Fruit fly (Drosophila melanogaster) whole organism, pupa: ENCODE measurements around the gene CG16959.
A peak's percentile ranks its signal among the peaks of the same experiment; 100 is the strongest.

Source experiments
- CG13204 ChIP-seq: fragments of 200-800 bp; sonication (Bioruptor generic); optimal IDR thresholded peaks from 2 replicates; lab custom pipeline; 2018; ENCODE audit warnings: missing biosample characterization, mild to moderate bottlenecking, missing genetic modification characterization, moderate library complexity
- CG14655 ChIP-seq: fragments of 200-800 bp; sonication (Bioruptor generic); optimal IDR thresholded peaks from 3 replicates; lab custom pipeline; 2017; ENCODE audit warnings: mild to moderate bottlenecking, missing biosample characterization, missing genetic modification reagents, missing genetic modification characterization
- CG32121 ChIP-seq: fragments of 200-800 bp; sonication (Bioruptor generic); IDR thresholded peaks from 2 replicates; pipeline ENCODE4 v1.3.6; 2022; ENCODE audit warnings: missing biosample characterization, missing genetic modification characterization
- CG8159 ChIP-seq: fragments of 200-800 bp; sonication (Bioruptor generic); optimal IDR thresholded peaks from 3 replicates; lab custom pipeline; 2018; ENCODE audit warnings: missing biosample characterization, mild to moderate bottlenecking, missing genetic modification characterization, moderate library complexity
- CG8301 ChIP-seq: fragments of 200-800 bp; sonication (Bioruptor generic); optimal IDR thresholded peaks from 2 replicates; lab custom pipeline; 2018; ENCODE audit warnings: missing biosample characterization, mild to moderate bottlenecking, missing genetic modification characterization
- D1 ChIP-seq: fragments of 200-800 bp; sonication (Bioruptor generic); optimal IDR thresholded peaks from 2 replicates; lab custom pipeline; 2018; ENCODE audit warnings: missing biosample characterization, mild to moderate bottlenecking, missing genetic modification characterization, moderate library complexity
- Pif1A ChIP-seq: fragments of 200-800 bp; sonication (Bioruptor generic); optimal IDR thresholded peaks from 3 replicates; lab custom pipeline; 2016; ENCODE audit warnings: missing biosample characterization, missing genetic modification characterization
- Pif1B ChIP-seq: fragments of 200-800 bp; sonication (Bioruptor generic); optimal IDR thresholded peaks from 3 replicates; lab custom pipeline; 2016; ENCODE audit warnings: missing biosample characterization, missing genetic modification characterization
- Snoo ChIP-seq: fragments of 200-800 bp; sonication (Bioruptor generic); optimal IDR thresholded peaks from 3 replicates; lab custom pipeline; 2017; ENCODE audit warnings: missing biosample characterization, mild to moderate bottlenecking, missing genetic modification characterization, inconsistent platforms
- fd96Ca ChIP-seq: fragments of 200-800 bp; sonication (Bioruptor generic); IDR thresholded peaks from 3 replicates; pipeline ENCODE4 v1.3.6; 2022; ENCODE audit warnings: missing biosample characterization, missing genetic modification characterization
- gl ChIP-seq: fragments of 200-800 bp; sonication (Bioruptor generic); optimal IDR thresholded peaks from 2 replicates; lab custom pipeline; 2018; ENCODE audit warnings: missing biosample characterization, mild to moderate bottlenecking, missing genetic modification characterization

DNA sequence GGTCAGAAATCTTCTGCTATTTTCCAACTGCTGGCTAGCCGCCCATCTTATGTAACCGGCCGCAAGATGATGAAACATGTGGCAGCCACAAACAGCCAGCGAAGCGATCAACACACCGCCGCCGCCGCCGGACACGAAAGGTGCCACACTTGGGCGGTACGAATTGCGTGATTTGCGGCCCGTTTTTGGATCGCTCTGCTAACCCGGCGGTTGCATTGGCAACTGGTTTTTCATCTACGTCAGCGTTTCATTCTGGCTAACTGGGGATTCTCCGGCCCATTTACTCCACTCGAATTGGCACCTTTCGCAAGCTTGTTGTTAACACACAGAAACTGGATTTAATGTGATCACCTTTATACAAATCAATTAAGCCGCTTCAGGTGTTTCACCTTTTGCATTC, 1.4 kb downstream of the CG16959 start:
- no peak for TF ChIP-seq CG32121 (GFP tag; lab: Robert Waterston, UW)
- TF ChIP-seq CG8301 (tag; lab: Kevin White, UChicago), result no peak
- no peak for TF ChIP-seq Pif1A (GFP tag; lab: Kevin White, UChicago)
- peak; percentile 83 for TF ChIP-seq CG13204 (GFP tag; lab: Kevin White, UChicago)
- no peak for TF ChIP-seq CG14655 (GFP tag; lab: Kevin White, UChicago)
- TF ChIP-seq Snoo, result no peak
- TF ChIP-seq CG8159, result no peak
- TF ChIP-seq fd96Ca (GFP tag; lab: Robert Waterston, UW), result no peak
- TF ChIP-seq D1, result no peak
- TF ChIP-seq gl, result no peak
- TF ChIP-seq Pif1B (GFP tag; lab: Kevin White, UChicago), result no peak
